Worm (Caenorhabditis elegans) whole organism, early embryonic: Measurements from ENCODE around the gene ZK632.11.

Experiments
- B0310.2 ChIP-seq: sonication (generic microtip); optimal IDR thresholded peaks from 2 replicates; lab custom pipeline; 2016; ENCODE audit warnings: mild to moderate bottlenecking, missing genetic modification characterization, missing compliant biosample characterization
- F13C5.2 ChIP-seq: sonication (generic microtip); optimal IDR thresholded peaks from 2 replicates; lab custom pipeline; 2017; ENCODE audit warnings: mild to moderate bottlenecking, missing genetic modification characterization, inconsistent platforms, missing compliant biosample characterization
- aly-1 ChIP-seq: sonication (generic microtip); optimal IDR thresholded peaks from 2 replicates; lab custom pipeline; 2016; ENCODE audit warnings: missing genetic modification characterization, missing compliant biosample characterization
- ama-1 ChIP-seq: fragments of 150-350 bp; optimal IDR thresholded peaks from 2 replicates; lab custom pipeline; 2014
- ceh-13 ChIP-seq: fragments of 200-800 bp; sonication (Bioruptor generic); optimal IDR thresholded peaks from 2 replicates; lab custom pipeline; 2018; ENCODE audit warnings: mild to moderate bottlenecking, missing genetic modification characterization, missing compliant biosample characterization
- ceh-36 ChIP-seq: sonication (generic microtip); optimal IDR thresholded peaks from 2 replicates; lab custom pipeline; 2016; ENCODE audit warnings: missing genetic modification characterization, inconsistent platforms, missing compliant biosample characterization
- ets-7 ChIP-seq: sonication (generic microtip); optimal IDR thresholded peaks from 2 replicates; lab custom pipeline; 2016; ENCODE audit warnings: missing genotype, missing genetic modification characterization, missing compliant biosample characterization
- flt-1 ChIP-seq: fragments of 200-800 bp; sonication (Bioruptor generic); IDR thresholded peaks from 2 replicates; pipeline ENCODE4 v1.3.6; 2022; ENCODE audit warnings: missing genetic modification characterization, missing compliant biosample characterization
- hmbx-1 ChIP-seq: sonication (generic microtip); optimal IDR thresholded peaks from 2 replicates; lab custom pipeline; 2016; ENCODE audit warnings: mild to moderate bottlenecking, missing genetic modification characterization, missing compliant biosample characterization
- hmg-4 ChIP-seq: fragments of 200-800 bp; sonication (Bioruptor generic); optimal IDR thresholded peaks from 2 replicates; lab custom pipeline; 2018; ENCODE audit warnings: mild to moderate bottlenecking, missing genetic modification characterization, missing compliant biosample characterization
- hnd-1 ChIP-seq: sonication (generic microtip); optimal IDR thresholded peaks from 2 replicates; lab custom pipeline; 2016; ENCODE audit warnings: missing genetic modification characterization, missing compliant biosample characterization
- pes-1 ChIP-seq: fragments of 200-800 bp; sonication (Bioruptor generic); IDR thresholded peaks from 2 replicates; pipeline ENCODE4 v1.3.6; 2022; ENCODE audit warnings: missing genetic modification reagents, missing genetic modification characterization, missing compliant biosample characterization
- scrt-1 ChIP-seq: fragments of 200-800 bp; sonication (Bioruptor generic); IDR thresholded peaks from 2 replicates; pipeline ENCODE4 v1.3.6; 2022; ENCODE audit warnings: missing genetic modification characterization, missing compliant biosample characterization
- sea-1 ChIP-seq: fragments of 200-800 bp; sonication (Bioruptor generic); conservative IDR thresholded peaks from 2 replicates; pipeline ENCODE4 v1.3.6; 2022; ENCODE audit warnings: missing genetic modification characterization, missing compliant biosample characterization
- tbx-11 ChIP-seq: fragments of 200-800 bp; sonication (Bioruptor generic); IDR thresholded peaks from 2 replicates; pipeline ENCODE4 v1.3.6; 2022; ENCODE audit warnings: missing genetic modification characterization, missing compliant biosample characterization
- tbx-37 ChIP-seq: fragments of 200-800 bp; sonication (Bioruptor generic); conservative IDR thresholded peaks from 2 replicates; pipeline ENCODE4 v1.3.6; 2022; ENCODE audit warnings: missing genetic modification reagents, missing genetic modification characterization, missing compliant biosample characterization
- tra-4 ChIP-seq: sonication (generic microtip); optimal IDR thresholded peaks from 2 replicates; lab custom pipeline; 2017; ENCODE audit warnings: missing genetic modification characterization, missing compliant biosample characterization

The ZK632.11 gene

ce11 chrIII:9817087-9817612 lies 10.6 kb upstream of the ZK632.11 start, which contains the start of gene cnx-1:
TSS of gene cnx-1 (minus strand) at chrIII:9817137.
- peak; percentile 73 for TF ChIP-seq hmg-4 (GFP tag; lab: Kevin White, UChicago)
- TF ChIP-seq aly-1 (tag; lab: Kevin White, UChicago), result peak; percentile 19
- no peak for TF ChIP-seq sea-1 (GFP tag; lab: Robert Waterston, UW)
- no peak for TF ChIP-seq ceh-13 (GFP tag; lab: Kevin White, UChicago)
- TF ChIP-seq flt-1 (GFP tag; lab: Robert Waterston, UW), result no peak

DNA sequence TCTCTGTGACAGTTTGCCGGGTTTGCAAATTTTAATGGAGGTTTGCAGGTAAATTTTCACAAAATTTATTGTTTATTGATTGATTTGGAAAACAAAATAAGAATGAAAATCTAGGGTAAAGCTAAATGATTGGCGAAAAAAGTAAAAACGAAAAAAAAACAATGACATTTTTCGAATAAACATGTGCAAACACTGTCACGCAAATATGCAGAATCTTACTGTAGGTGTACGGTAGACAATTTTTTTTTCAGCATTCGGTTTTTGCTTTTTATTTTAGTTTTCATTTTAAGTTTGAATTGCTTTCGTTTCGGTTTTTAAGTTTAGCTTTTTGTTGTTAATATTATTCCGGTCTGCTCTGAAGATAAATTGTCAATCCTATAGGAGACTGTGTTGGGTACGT lies 9.8 kb upstream of the ZK632.11 start:
- TF ChIP-seq tra-4 (no peak), ama-1 (lab: Kevin White, UChicago) (no peak), aly-1 (tag; lab: Kevin White, UChicago) (no peak), hmg-4 (GFP tag; lab: Kevin White, UChicago) (no peak), flt-1 (GFP tag; lab: Robert Waterston, UW) (no peak), tbx-11 (GFP tag; lab: Robert Waterston, UW) (no peak), F13C5.2 (no peak), hnd-1 (tag; lab: Kevin White, UChicago) (no peak), scrt-1 (GFP tag; lab: Robert Waterston, UW) (no peak)

- TF ChIP-seq ama-1 (lab: Kevin White, UChicago), result no peak
- TF ChIP-seq aly-1 (tag; lab: Kevin White, UChicago), result peak; percentile 57
- TF ChIP-seq hmg-4 (GFP tag; lab: Kevin White, UChicago), result peak; percentile 45
- peak; percentile 65; the same call in 1 of the 2 replicates for TF ChIP-seq scrt-1 (GFP tag; lab: Robert Waterston, UW)
These were observed 9.0 kb upstream of the ZK632.11 start, which contains the start of gene panl-3 for ce11 chrIII:9818763-9819162. TSS of gene panl-3 (plus strand) at chrIII:9819056.

DNA sequence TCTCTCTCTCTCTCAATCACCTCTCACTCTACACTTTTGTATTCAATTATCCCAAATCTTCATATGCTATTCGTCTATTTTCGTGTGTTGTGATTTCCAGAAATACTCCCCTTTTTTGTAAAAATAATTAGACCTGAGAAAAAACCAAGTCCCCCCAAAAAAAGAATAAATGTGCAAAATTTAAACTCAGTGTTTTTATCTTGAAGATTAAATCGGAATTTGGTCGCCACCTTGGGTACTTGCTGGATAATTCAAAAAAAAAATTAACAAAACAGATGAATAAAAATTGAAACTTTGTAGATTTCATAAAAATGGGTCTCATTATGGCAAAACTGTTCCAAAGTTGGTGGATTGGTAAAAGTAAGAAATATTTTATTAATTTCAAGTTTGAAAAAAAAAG lies 4.8 kb upstream of the ZK632.11 start, which contains the start of gene arl-5:
arl-5 (plus strand) TSS at position 301 of the 400 bp plus-strand sequence.
- no peak for TF ChIP-seq tra-4
- no peak for TF ChIP-seq B0310.2 (tag; lab: Kevin White, UChicago)
- TF ChIP-seq ets-7 (tag; lab: Kevin White, UChicago), result no peak
- TF ChIP-seq flt-1 (GFP tag; lab: Robert Waterston, UW), result no peak
- no peak for TF ChIP-seq scrt-1 (GFP tag; lab: Robert Waterston, UW)
- TF ChIP-seq ceh-36 (tag; lab: Kevin White, UChicago), result no peak
- no peak for TF ChIP-seq hmbx-1 (tag; lab: Kevin White, UChicago)

- TF ChIP-seq scrt-1 (GFP tag; lab: Robert Waterston, UW), result no peak
- TF ChIP-seq ceh-36 (tag; lab: Kevin White, UChicago), result no peak
- no peak for TF ChIP-seq aly-1 (tag; lab: Kevin White, UChicago)
- no peak for TF ChIP-seq B0310.2 (tag; lab: Kevin White, UChicago)
- TF ChIP-seq flt-1 (GFP tag; lab: Robert Waterston, UW), result no peak
- no peak for TF ChIP-seq hmbx-1 (tag; lab: Kevin White, UChicago)
- no peak for TF ChIP-seq tra-4
- TF ChIP-seq ets-7 (tag; lab: Kevin White, UChicago), result no peak
- TF ChIP-seq hnd-1 (tag; lab: Kevin White, UChicago), result no peak
- TF ChIP-seq pes-1, result no peak
These were observed 4.0 kb upstream of the ZK632.11 start for ce11 chrIII:9823748-9824147.

DNA sequence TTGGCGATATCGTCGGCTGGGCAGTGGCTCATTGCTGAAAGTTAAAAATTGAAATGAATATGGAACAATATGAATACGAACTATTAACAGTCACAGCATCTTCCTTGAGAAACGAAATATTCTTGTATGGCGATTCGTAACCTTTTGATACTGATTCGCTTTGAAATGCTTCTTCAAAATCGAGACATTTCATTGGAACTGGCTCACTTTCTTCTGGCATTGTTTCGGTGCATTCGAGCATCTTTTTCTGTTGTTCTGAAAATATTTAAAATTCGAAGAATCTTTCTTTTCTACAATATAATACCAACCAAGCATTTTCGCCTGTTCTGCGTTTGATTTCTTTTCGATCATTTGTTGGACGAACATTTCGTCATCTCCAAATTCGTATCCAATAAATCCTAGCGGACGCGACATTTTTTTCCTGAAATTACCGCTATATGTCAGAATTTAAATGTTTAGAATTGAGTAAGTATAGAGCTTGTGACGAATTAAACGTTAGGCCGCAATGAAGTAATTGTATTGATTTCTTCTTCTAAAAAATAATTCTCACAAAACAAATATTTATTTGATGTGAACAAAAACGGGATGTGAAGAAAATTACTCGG lies 3.3 kb upstream of the ZK632.11 start, which contains the start of gene lin-52:
lin-52 (minus strand) TSS at position 421 of the 605 bp plus-strand sequence.
- TF ChIP-seq tbx-11 (GFP tag; lab: Robert Waterston, UW), result no peak
- TF ChIP-seq ama-1 (lab: Kevin White, UChicago), result peak; percentile 64

ce11 chrIII:9825073-9825828 lies 2.5 kb upstream of the ZK632.11 start, which contains the start of gene ZK632.9:
TSS of gene ZK632.9 (minus strand) at chrIII:9825432.
- TF ChIP-seq ets-7 (tag; lab: Kevin White, UChicago) (no peak), ceh-36 (tag; lab: Kevin White, UChicago) (no peak), tra-4 (no peak), aly-1 (tag; lab: Kevin White, UChicago) (no peak), pes-1 (no peak)

DNA sequence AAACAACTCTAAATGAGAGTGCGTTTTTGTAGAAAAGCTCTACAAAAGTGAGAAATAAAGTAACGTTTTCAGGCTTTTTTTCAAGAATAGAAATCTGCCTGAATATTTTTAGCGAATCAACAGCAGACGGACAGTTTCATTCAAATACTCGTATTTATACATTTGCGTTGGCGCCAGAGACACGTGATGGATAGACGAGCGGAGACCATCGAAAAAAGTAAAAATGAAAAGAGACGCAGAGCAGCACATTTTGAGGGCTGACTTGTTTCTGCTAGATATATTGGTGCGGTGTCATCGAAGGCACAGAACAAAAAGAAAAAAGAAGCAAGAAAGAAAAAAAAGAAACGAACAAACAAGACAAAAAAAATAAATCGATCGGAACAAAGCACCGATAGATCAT lies 1.7 kb upstream of the ZK632.11 start:
- TF ChIP-seq tbx-37 (GFP tag; lab: Robert Waterston, UW) (no peak), scrt-1 (GFP tag; lab: Robert Waterston, UW) (no peak), hnd-1 (tag; lab: Kevin White, UChicago) (no peak), hmg-4 (GFP tag; lab: Kevin White, UChicago) (no peak), flt-1 (GFP tag; lab: Robert Waterston, UW) (no peak), pes-1 (no peak), sea-1 (GFP tag; lab: Robert Waterston, UW) (no peak), ama-1 (lab: Kevin White, UChicago) (no peak), ceh-36 (tag; lab: Kevin White, UChicago) (no peak), B0310.2 (tag; lab: Kevin White, UChicago) (no peak), ets-7 (tag; lab: Kevin White, UChicago) (no peak), tbx-11 (GFP tag; lab: Robert Waterston, UW) (no peak), ceh-13 (GFP tag; lab: Kevin White, UChicago) (no peak), F13C5.2 (no peak)
